Fruit fly (Drosophila melanogaster): ENCODE data around the gene CG14322.

CG14322 gene

DNA sequence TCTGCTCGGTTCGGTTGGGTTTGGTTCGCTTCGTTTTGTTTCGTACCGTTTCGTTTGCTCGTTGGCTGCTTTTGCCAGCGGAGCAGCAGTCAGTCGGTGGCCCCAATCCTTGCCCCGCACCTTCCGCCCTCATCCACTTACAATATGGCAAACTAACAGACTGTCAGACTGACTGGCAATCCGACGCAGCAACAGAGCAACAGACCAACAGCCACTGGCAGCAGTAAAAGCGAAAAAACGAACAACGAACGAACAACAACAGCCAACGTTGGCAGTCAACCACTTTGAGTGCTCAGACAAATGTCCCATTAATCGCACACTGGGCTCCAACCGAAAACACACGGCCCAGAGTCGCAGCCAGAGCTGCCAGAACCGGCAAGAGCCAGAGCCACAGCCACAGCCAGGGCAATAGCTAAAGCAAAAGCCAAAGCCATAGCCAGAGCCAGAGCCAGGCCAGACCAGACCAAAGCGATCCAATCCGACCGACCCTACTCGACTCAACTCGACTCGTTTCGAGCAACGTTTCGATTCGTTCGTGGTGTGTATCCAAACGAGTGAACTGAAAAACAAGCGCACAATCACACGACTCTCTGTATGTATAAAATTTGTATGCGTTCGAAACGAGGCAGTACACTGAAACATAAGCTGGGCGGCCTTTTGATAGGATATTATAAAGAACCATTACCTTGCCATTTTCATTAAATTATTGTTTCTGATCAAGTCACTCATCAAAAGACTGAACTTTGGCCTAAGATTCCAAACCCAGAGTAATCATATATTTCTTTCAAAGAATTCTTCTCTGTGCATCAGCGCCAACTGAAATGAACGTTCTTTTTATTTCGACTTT lies 56.4 kb downstream of the CG14322 start (continued):
- peak; percentile 97 for TF ChIP-seq onecut (GFP tag; IDR thresholded peaks at IDR 0.05)
- TF ChIP-seq gro (GFP tag; optimal IDR thresholded peaks at IDR 0.05) = peak; percentile 99
- TF ChIP-seq CG10462 (GFP tag; optimal IDR thresholded peaks at IDR 0.05) = peak; percentile 99
- peak; percentile 99 for TF ChIP-seq CG14441 (GFP tag; IDR thresholded peaks at IDR 0.05)
- TF ChIP-seq so (GFP tag; IDR thresholded peaks at IDR 0.05) = peak; percentile 99
- peak; percentile 99 for TF ChIP-seq kay (GFP tag; optimal IDR thresholded peaks at IDR 0.05)
- peak; percentile 81 for TF ChIP-seq CG7928 (GFP tag; optimal IDR thresholded peaks at IDR 0.05)
- TF ChIP-seq CG18011 (GFP tag; optimal IDR thresholded peaks at IDR 0.05) = peak; percentile 93
- TF ChIP-seq CG7372 (GFP tag; IDR thresholded peaks at IDR 0.05) = peak; percentile 98
- TF ChIP-seq esg (GFP tag; conservative IDR thresholded peaks at IDR 0.05) = peak; percentile 99
- no peak for TF ChIP-seq CG7963 (GFP tag; IDR thresholded peaks at IDR 0.05; ENCODE audit: partially characterized antibody)
- TF ChIP-seq lola (GFP tag; optimal IDR thresholded peaks at IDR 0.05) = peak in 1 of 3 experiments; percentile 97
- TF ChIP-seq CG12155 (GFP tag; optimal IDR thresholded peaks at IDR 0.05) = peak; percentile 98
- TF ChIP-seq h (optimal IDR thresholded peaks at IDR 0.05) = no peak
- peak; percentile 99 for TF ChIP-seq jumu (GFP tag; optimal IDR thresholded peaks at IDR 0.05)
- TF ChIP-seq CG15514 (GFP tag; optimal IDR thresholded peaks at IDR 0.05) = peak; percentile 95
- peak; percentile 98 for TF ChIP-seq btn (GFP tag; optimal IDR thresholded peaks at IDR 0.05)
- peak; percentile 66 for TF ChIP-seq B-H2 (GFP tag; optimal IDR thresholded peaks at IDR 0.05)
- TF ChIP-seq CG10274 (GFP tag; optimal IDR thresholded peaks at IDR 0.05) = peak; percentile 93
- TF ChIP-seq CG2712 (tag; optimal IDR thresholded peaks at IDR 0.05) = peak; percentile 99
- TF ChIP-seq Ets97D (GFP tag; optimal IDR thresholded peaks at IDR 0.05) = peak; percentile 96
- TF ChIP-seq NK7.1 (GFP tag; optimal IDR thresholded peaks at IDR 0.05) = peak; percentile 99
- peak; percentile 95 for TF ChIP-seq sd (tag; optimal IDR thresholded peaks at IDR 0.05)
- TF ChIP-seq Elba2 (GFP tag; optimal IDR thresholded peaks at IDR 0.05) = peak; percentile 75
- peak; percentile 99 for TF ChIP-seq CG18619 (GFP tag; optimal IDR thresholded peaks at IDR 0.05)
- TF ChIP-seq CG8388 (GFP tag; optimal IDR thresholded peaks at IDR 0.05) = peak; percentile 98
- peak; percentile 97 for TF ChIP-seq sr (GFP tag; IDR thresholded peaks at IDR 0.05)
- TF ChIP-seq wdn (GFP tag; IDR thresholded peaks at IDR 0.05) = peak; percentile 98
- TF ChIP-seq YL-1 (GFP tag; optimal IDR thresholded peaks at IDR 0.05) = peak; percentile 98
- TF ChIP-seq gem (tag; optimal IDR thresholded peaks at IDR 0.05) = peak; percentile 99
- TF ChIP-seq bigmax (GFP tag; optimal IDR thresholded peaks at IDR 0.05) = peak; percentile 81
- peak; percentile 99 for TF ChIP-seq CG16863 (GFP tag; optimal IDR thresholded peaks at IDR 0.05)
- peak; percentile 93 for TF ChIP-seq Jarid2 (GFP tag; optimal IDR thresholded peaks at IDR 0.05)
- no peak for TF ChIP-seq Lpt (GFP tag; optimal IDR thresholded peaks at IDR 0.05)
- peak; percentile 99 for TF ChIP-seq H15 (GFP tag; IDR thresholded peaks at IDR 0.05)
- peak; percentile 99 for TF ChIP-seq ci (GFP tag; IDR thresholded peaks at IDR 0.05)
- TF ChIP-seq CG1832 (GFP tag; optimal IDR thresholded peaks at IDR 0.05) = no peak
- TF ChIP-seq odd (GFP tag; optimal IDR thresholded peaks at IDR 0.05) = peak; percentile 98
- peak; percentile 98 for TF ChIP-seq gsb (GFP tag; IDR thresholded peaks at IDR 0.05)
- peak; percentile 99 for TF ChIP-seq CG7786 (GFP tag; optimal IDR thresholded peaks at IDR 0.05)
- peak; percentile 88 for TF ChIP-seq exex (tag; optimal IDR thresholded peaks at IDR 0.05)
- TF ChIP-seq chif (GFP tag; optimal IDR thresholded peaks at IDR 0.05) = peak; percentile 99
- TF ChIP-seq CkIIα-i1 (GFP tag; IDR thresholded peaks at IDR 0.05) = peak; percentile 96
- TF ChIP-seq tup (GFP tag; optimal IDR thresholded peaks at IDR 0.05) = peak; percentile 98
- TF ChIP-seq D19B (GFP tag; optimal IDR thresholded peaks at IDR 0.05) = peak; percentile 94
- TF ChIP-seq CG7556 (GFP tag; optimal IDR thresholded peaks at IDR 0.05) = peak; percentile 99
- TF ChIP-seq CG17802 (tag; optimal IDR thresholded peaks at IDR 0.05) = peak; percentile 93
- TF ChIP-seq unpg (GFP tag; optimal IDR thresholded peaks at IDR 0.05) = peak; percentile 99
- TF ChIP-seq mam (GFP tag; optimal IDR thresholded peaks at IDR 0.05) = peak; percentile 99
